Worm (Caenorhabditis elegans) whole organism, dauer: ENCODE results near the gene F20D6.12.

Experiments
- unc-62 ChIP-seq: sonication (generic microtip); optimal IDR thresholded peaks from 2 replicates; lab custom pipeline; 2017; ENCODE audit warnings: missing biosample characterization, missing genetic modification reagents, missing genetic modification characterization

The F20D6.12 gene

ce11 chrV:8190016-8190415 is at the start of gene F20D6.12:
F20D6.12 (minus strand) TSS chrV:8190116.
- no peak for TF ChIP-seq unc-62

- TF ChIP-seq unc-62: no peak
Measured at ce11 chrV:8238290-8238689, 48.4 kb upstream of the F20D6.12 start, which contains the start of gene rol-3. rol-3 (minus strand) TSS chrV:8238409.

ce11 chrV:8235331-8235730 is 45.4 kb upstream of the F20D6.12 start:
- no peak for TF ChIP-seq unc-62

- TF ChIP-seq unc-62: no peak
Measured at ce11 chrV:8230056-8230455, 40.1 kb upstream of the F20D6.12 start.

ce11 chrV:8228712-8229119 is 38.8 kb upstream of the F20D6.12 start:
- TF ChIP-seq unc-62: no peak

ce11 chrV:8226812-8227211 is 36.9 kb upstream of the F20D6.12 start, which contains the start of gene K07C11.10:
K07C11.10 (minus strand) TSS chrV:8226912.
- no peak for TF ChIP-seq unc-62

- no peak for TF ChIP-seq unc-62
Measured at ce11 chrV:8224634-8225033, 34.7 kb upstream of the F20D6.12 start, which contains the start of gene pax-1. pax-1 (plus strand) TSS chrV:8224934.

- no peak for TF ChIP-seq unc-62
Measured at ce11 chrV:8223417-8223816, 33.5 kb upstream of the F20D6.12 start.

ce11 chrV:8221083-8221538 is 31.2 kb upstream of the F20D6.12 start, which contains the start of the genes cogc-6 and air-1:
cogc-6 (minus strand) TSS chrV:8221316.
air-1 (plus strand) TSS chrV:8221488.
- TF ChIP-seq unc-62: no peak

ce11 chrV:8219550-8219949 is 29.6 kb upstream of the F20D6.12 start:
- TF ChIP-seq unc-62: no peak

- no peak for TF ChIP-seq unc-62
Measured at ce11 chrV:8217661-8218265, 27.8 kb upstream of the F20D6.12 start, which contains the start of gene K07C11.8. K07C11.8 (minus strand) TSS chrV:8217884.

ce11 chrV:8217118-8217517 is 27.2 kb upstream of the F20D6.12 start:
- TF ChIP-seq unc-62: no peak

ce11 chrV:8215158-8215557 is 25.2 kb upstream of the F20D6.12 start:
- TF ChIP-seq unc-62: no peak

ce11 chrV:8213868-8214267 is 24.0 kb upstream of the F20D6.12 start, which contains the start of gene K07C11.7:
K07C11.7 (minus strand) TSS chrV:8213968.
- TF ChIP-seq unc-62: no peak

ce11 chrV:8212816-8213215 is 22.9 kb upstream of the F20D6.12 start:
- no peak for TF ChIP-seq unc-62

ce11 chrV:8211993-8212392 is 22.1 kb upstream of the F20D6.12 start:
- no peak for TF ChIP-seq unc-62

ce11 chrV:8210527-8210926 is 20.6 kb upstream of the F20D6.12 start:
- no peak for TF ChIP-seq unc-62

ce11 chrV:8206931-8207330 is 17.0 kb upstream of the F20D6.12 start, which contains the start of gene timp-1:
timp-1 (plus strand) TSS chrV:8207235.
- TF ChIP-seq unc-62: no peak
